Worm (Caenorhabditis elegans): ENCODE results near the gene R11E3.19.

Gene R11E3.19

ce11 chrIV:4821054-4821453 is 45.2 kb upstream of the R11E3.19 start, which contains the start of gene H06H21.8 (continued):
- no peak for TF ChIP-seq Y53G8AR.9 (GFP tag; conservative IDR thresholded peaks at IDR 0.05)
- TF ChIP-seq fkh-3 (tag; optimal IDR thresholded peaks at IDR 0.05): no peak
- TF ChIP-seq F22D6.2 (tag; optimal IDR thresholded peaks at IDR 0.05): no peak
- no peak for TF ChIP-seq rcor-1 (GFP tag; IDR thresholded peaks at IDR 0.05)
- no peak for TF ChIP-seq ztf-26 (tag; optimal IDR thresholded peaks at IDR 0.05)
- no peak for TF ChIP-seq cebp-1 (GFP tag; IDR thresholded peaks at IDR 0.05)
- peak; percentile 45 for TF ChIP-seq cebp-1 (tag; optimal IDR thresholded peaks at IDR 0.05)
- TF ChIP-seq D2030.7 (GFP tag; IDR thresholded peaks at IDR 0.05): no peak
- TF ChIP-seq dpl-1 (GFP tag; optimal IDR thresholded peaks at IDR 0.05): no peak
- TF ChIP-seq egl-44 (GFP tag; IDR thresholded peaks at IDR 0.05): no peak
- TF ChIP-seq C06A6.2 (GFP tag; conservative IDR thresholded peaks at IDR 0.05): no peak
- TF ChIP-seq C17E4.6 (GFP tag; IDR thresholded peaks at IDR 0.05): no peak
- TF ChIP-seq rpc-1 (optimal IDR thresholded peaks at IDR 0.05): no peak
- TF ChIP-seq rpc-1 (tag; optimal IDR thresholded peaks at IDR 0.05): no peak
- no peak for TF ChIP-seq somi-1 (GFP tag; optimal IDR thresholded peaks at IDR 0.05)
- TF ChIP-seq xnd-1 (tag; optimal IDR thresholded peaks at IDR 0.05): no peak
- TF ChIP-seq F10E7.11 (tag; optimal IDR thresholded peaks at IDR 0.05): no peak
- no peak for TF ChIP-seq mel-28 (tag; optimal IDR thresholded peaks at IDR 0.05; ENCODE audit: borderline replicate concordance)
- TF ChIP-seq lsy-27 (tag; optimal IDR thresholded peaks at IDR 0.05; ENCODE audit: borderline replicate concordance, insufficient read depth): no peak
- no peak for TF ChIP-seq B0336.3 (GFP tag; IDR thresholded peaks at IDR 0.05)
- no peak for TF ChIP-seq F49E8.2 (tag; optimal IDR thresholded peaks at IDR 0.05; ENCODE audit: insufficient read depth)
- no peak for TF ChIP-seq lsl-1 (GFP tag; optimal IDR thresholded peaks at IDR 0.05)
- no peak for TF ChIP-seq snpc-1.3 (tag; optimal IDR thresholded peaks at IDR 0.05; ENCODE audit: insufficient read depth)
- TF ChIP-seq lir-1 (GFP tag; conservative IDR thresholded peaks at IDR 0.05): no peak
- TF ChIP-seq nfya-2 (GFP tag; IDR thresholded peaks at IDR 0.05): no peak
- TF ChIP-seq madf-10 (tag; optimal IDR thresholded peaks at IDR 0.05): no peak
- TF ChIP-seq hmg-1.2 (GFP tag; IDR thresholded peaks at IDR 0.05): no peak
- no peak for TF ChIP-seq snpc-3.4 (tag; optimal IDR thresholded peaks at IDR 0.05)
- TF ChIP-seq let-607 (tag; optimal IDR thresholded peaks at IDR 0.05): peak; percentile 81 to 83
- peak; percentile 4 for TF ChIP-seq ztf-22 (GFP tag; optimal IDR thresholded peaks at IDR 0.05)
- no peak for TF ChIP-seq ceh-100 (GFP tag; IDR thresholded peaks at IDR 0.05)
- TF ChIP-seq F57C9.4 (tag; optimal IDR thresholded peaks at IDR 0.05): no peak
- TF ChIP-seq F23B12.7 (tag; optimal IDR thresholded peaks at IDR 0.05; ENCODE audit: insufficient read depth): no peak
- no peak for TF ChIP-seq Y95B8A.8 (GFP tag; IDR thresholded peaks at IDR 0.05)
- TF ChIP-seq Y56A3A.18 (GFP tag; IDR thresholded peaks at IDR 0.05): 0 out of 2 replicates have a peak, but pooled peaks have one; percentile 46
- peak; percentile 14 for TF ChIP-seq pha-4 (tag; optimal IDR thresholded peaks at IDR 0.05)

- TF ChIP-seq ceh-100 (GFP tag; IDR thresholded peaks at IDR 0.05): no peak
These were observed 38.3 kb upstream of the R11E3.19 start, which contains the start of gene srw-94 for ce11 chrIV:4814185-4814584. Gene srw-94 (plus strand): TSS chrIV:4814485.

- TF ChIP-seq hmg-20 (GFP tag; IDR thresholded peaks at IDR 0.05) (no peak), sea-2 (GFP tag; IDR thresholded peaks at IDR 0.05) (no peak), akir-1 (GFP tag; optimal IDR thresholded peaks at IDR 0.05) (no peak), ceh-27 (GFP tag; optimal IDR thresholded peaks at IDR 0.05) (no peak), bed-2 (GFP tag; IDR thresholded peaks at IDR 0.05) (no peak), chd-7 (tag; optimal IDR thresholded peaks at IDR 0.05) (no peak), efl-1 (GFP tag; optimal IDR thresholded peaks at IDR 0.05) (no peak), cebp-2 (GFP tag; IDR thresholded peaks at IDR 0.05) (no peak), zim-3 (tag; optimal IDR thresholded peaks at IDR 0.05) (no peak), C06A6.2 (GFP tag; conservative IDR thresholded peaks at IDR 0.05) (no peak), Y79H2A.3 (GFP tag; conservative IDR thresholded peaks at IDR 0.05) (no peak), hrde-1 (tag; optimal IDR thresholded peaks at IDR 0.05; ENCODE audit: borderline replicate concordance) (peak; percentile 53), rcor-1 (GFP tag; IDR thresholded peaks at IDR 0.05) (peak; percentile 50; the same call in 1 of the 2 replicates), B0035.1 (tag; optimal IDR thresholded peaks at IDR 0.05) (no peak)
These were observed 36.0 kb upstream of the R11E3.19 start, which contains the start of gene srw-95 for ce11 chrIV:4811863-4812262. Gene srw-95 (plus strand): TSS chrIV:4812075.
